Fruit fly (Drosophila melanogaster): Measurements from ENCODE around the gene east.

east gene

DNA sequence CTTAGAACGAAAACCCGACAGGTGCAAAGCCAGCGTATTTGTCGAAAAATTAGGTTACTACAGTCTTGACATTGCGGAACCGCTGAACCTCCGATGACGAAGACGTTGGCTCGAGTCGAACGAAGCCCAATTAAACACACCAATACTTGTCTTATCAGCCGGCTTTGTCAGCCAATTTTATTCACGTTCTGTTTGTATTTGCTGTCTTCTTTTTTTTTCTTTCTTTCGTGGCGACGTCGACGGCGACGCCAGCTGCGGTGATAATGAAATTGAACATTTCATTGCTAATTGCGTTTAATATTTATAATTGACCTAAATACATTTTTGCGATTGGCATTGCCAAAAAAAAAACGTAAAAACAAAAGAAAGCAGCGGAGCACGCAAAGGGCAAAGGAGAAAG is 45.1 kb upstream of the east start:
- TF ChIP-seq CG14655 (GFP tag; optimal IDR thresholded peaks at IDR 0.05): no peak
- no peak for TF ChIP-seq Pif1A (GFP tag; optimal IDR thresholded peaks at IDR 0.05)
- TF ChIP-seq CG32121 (GFP tag; IDR thresholded peaks at IDR 0.05): no peak

DNA sequence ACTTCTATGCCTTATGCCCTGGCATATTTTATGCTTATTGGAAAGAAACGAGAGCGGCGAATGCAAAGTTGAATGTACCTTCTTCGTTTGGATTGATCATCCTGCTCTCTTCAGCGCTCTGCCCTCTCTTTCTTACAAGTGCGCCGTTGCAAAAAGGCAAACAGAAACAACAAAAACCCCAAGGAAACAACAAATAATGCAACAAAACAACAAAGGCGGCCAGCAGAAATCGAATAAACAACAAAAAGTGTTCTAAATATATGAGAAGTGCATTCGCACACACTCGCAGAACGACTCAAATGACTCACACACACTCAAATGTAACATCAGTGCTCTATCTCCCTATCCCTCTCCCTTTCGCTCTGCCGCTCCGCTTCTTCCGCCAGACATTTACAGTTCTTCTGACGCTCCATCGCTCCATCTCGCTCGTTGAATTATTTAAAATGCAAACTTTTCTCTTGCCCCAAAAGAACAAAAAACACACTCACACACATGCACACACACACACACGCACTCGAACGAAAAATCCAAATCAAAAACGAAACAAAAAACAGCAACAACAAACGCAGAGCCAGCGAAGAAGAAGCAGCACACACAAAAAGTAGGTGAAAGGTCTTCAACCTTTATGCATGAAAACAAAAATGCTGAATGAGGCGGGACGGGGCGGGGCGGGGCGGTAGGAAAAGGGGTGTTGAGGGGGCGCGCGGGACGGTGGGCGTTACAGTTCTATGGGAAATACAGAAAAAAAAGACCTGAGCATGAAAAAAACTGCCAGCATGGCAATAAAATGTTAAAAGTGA is 44.5 kb upstream of the east start:
- peak; percentile 81 for TF ChIP-seq CG12605 (GFP tag; IDR thresholded peaks at IDR 0.05)
- TF ChIP-seq CG4496 (GFP tag; IDR thresholded peaks at IDR 0.05): peak; percentile 82
- TF ChIP-seq fd96Ca (GFP tag; IDR thresholded peaks at IDR 0.05): peak; percentile 65; the same call in 2 of the 3 replicates
- peak; percentile 64 for TF ChIP-seq CG8301 (tag; optimal IDR thresholded peaks at IDR 0.05)
- TF ChIP-seq CG13204 (GFP tag; optimal IDR thresholded peaks at IDR 0.05): no peak
- no peak for TF ChIP-seq CG34367 (tag; optimal IDR thresholded peaks at IDR 0.05)
- TF ChIP-seq CG32121 (GFP tag; IDR thresholded peaks at IDR 0.05): peak; percentile 33; the same call in 1 of the 2 replicates
- peak; percentile 58 for TF ChIP-seq Ets98B (GFP tag; IDR thresholded peaks at IDR 0.05)
- no peak for TF ChIP-seq CG10348 (GFP tag; IDR thresholded peaks at IDR 0.05)
- peak; percentile 3 for TF ChIP-seq CG9948 (tag; optimal IDR thresholded peaks at IDR 0.05)
- peak; percentile 73 for TF ChIP-seq EcR (GFP tag; optimal IDR thresholded peaks at IDR 0.05)
- 0 out of 2 replicates have a peak, but pooled peaks have one; percentile 26 for TF ChIP-seq rn (GFP tag; IDR thresholded peaks at IDR 0.05)
- peak; percentile 66 for TF ChIP-seq CG14655 (GFP tag; optimal IDR thresholded peaks at IDR 0.05)
- peak; percentile 38 for TF ChIP-seq Pif1A (GFP tag; optimal IDR thresholded peaks at IDR 0.05)

DNA sequence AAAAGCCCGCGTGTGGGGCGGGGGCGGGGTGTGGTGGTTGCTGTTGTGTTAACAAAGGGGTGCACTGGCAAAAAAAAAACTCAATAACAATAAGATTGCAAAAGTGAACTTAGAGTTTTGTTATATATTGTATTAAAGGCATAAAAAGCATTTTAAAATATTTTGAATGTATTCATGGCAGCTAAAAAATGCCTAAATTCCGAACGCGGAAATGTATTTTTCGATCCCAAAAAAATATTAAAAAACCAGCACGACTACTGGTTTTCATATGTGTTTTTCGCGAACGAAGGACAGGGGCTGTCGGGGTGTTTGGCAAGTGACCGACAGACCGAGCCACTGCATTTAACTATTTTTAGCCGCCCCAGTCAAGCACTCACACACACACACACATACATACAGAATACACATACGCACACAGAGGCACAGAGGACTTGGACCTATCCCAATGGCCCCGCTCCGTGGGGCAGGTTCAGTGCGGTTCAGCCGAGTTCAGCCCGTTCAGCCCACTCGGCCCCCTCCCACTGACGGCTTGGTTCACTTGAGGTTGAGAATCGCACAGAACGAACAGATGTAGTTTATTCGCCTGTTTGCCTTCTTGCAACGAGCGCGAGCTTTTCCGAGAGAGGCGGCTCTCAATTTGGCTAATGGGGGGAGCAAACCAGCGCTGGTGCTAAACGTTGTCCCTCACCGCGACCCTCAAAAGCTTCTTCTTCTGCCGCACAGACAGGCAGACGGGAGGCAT is 43.7 kb upstream of the east start:
- no peak for TF ChIP-seq Pif1B (GFP tag; optimal IDR thresholded peaks at IDR 0.05)
- TF ChIP-seq CG10348 (GFP tag; IDR thresholded peaks at IDR 0.05): no peak
- no peak for TF ChIP-seq CG34367 (tag; optimal IDR thresholded peaks at IDR 0.05)
- peak; percentile 73 for TF ChIP-seq CG32121 (GFP tag; IDR thresholded peaks at IDR 0.05)
- no peak for TF ChIP-seq D1 (tag; optimal IDR thresholded peaks at IDR 0.05)
- no peak for TF ChIP-seq Snoo (tag; optimal IDR thresholded peaks at IDR 0.05)
- TF ChIP-seq gl (tag; optimal IDR thresholded peaks at IDR 0.05): no peak
- TF ChIP-seq CG4496 (GFP tag; IDR thresholded peaks at IDR 0.05): peak; percentile 67
- peak; percentile 8 for TF ChIP-seq CG17806 (tag; optimal IDR thresholded peaks at IDR 0.05)
- peak; percentile 41 for TF ChIP-seq CG8159 (tag; optimal IDR thresholded peaks at IDR 0.05)
- peak; percentile 14; the same call in 1 of the 2 replicates for TF ChIP-seq rn (GFP tag; IDR thresholded peaks at IDR 0.05)
- peak; percentile 37 for TF ChIP-seq CG13204 (GFP tag; optimal IDR thresholded peaks at IDR 0.05)
- TF ChIP-seq EcR (GFP tag; optimal IDR thresholded peaks at IDR 0.05): peak; percentile 65
- peak; percentile 7 for TF ChIP-seq CG9948 (tag; optimal IDR thresholded peaks at IDR 0.05)
- no peak for TF ChIP-seq Pif1A (GFP tag; optimal IDR thresholded peaks at IDR 0.05)
- TF ChIP-seq CG8301 (tag; optimal IDR thresholded peaks at IDR 0.05): peak; percentile 61
- peak; percentile 45 for TF ChIP-seq CG14655 (GFP tag; optimal IDR thresholded peaks at IDR 0.05)
- TF ChIP-seq CG12605 (GFP tag; IDR thresholded peaks at IDR 0.05): 0 out of 2 replicates have a peak, but pooled peaks have one; percentile 4
- TF ChIP-seq Ets98B (GFP tag; IDR thresholded peaks at IDR 0.05): peak; percentile 50
- peak; percentile 15 for TF ChIP-seq CG15710 (tag; optimal IDR thresholded peaks at IDR 0.05)
- TF ChIP-seq fd96Ca (GFP tag; IDR thresholded peaks at IDR 0.05): peak; percentile 48; the same call in 2 of the 3 replicates

DNA sequence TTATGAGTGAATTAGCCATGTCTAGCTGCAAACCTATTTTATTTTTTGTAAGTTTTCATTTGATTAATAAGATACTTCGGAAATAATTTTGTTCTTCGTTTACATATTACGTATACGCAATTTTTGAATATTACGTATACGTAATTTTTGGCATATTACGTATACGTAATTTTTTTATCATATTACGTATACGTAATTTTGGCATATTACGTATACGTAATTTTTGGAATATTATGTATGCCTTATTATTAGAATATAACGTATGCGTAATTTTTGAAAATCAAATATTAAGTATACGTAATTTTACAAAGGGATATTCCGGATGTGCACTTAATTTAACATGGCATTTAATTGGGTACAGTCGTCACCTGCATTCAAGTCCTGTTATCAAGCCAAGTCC is 42.5 kb upstream of the east start:
- TF ChIP-seq CG14655 (GFP tag; optimal IDR thresholded peaks at IDR 0.05): no peak
- TF ChIP-seq rn (GFP tag; IDR thresholded peaks at IDR 0.05): no peak
- TF ChIP-seq CG8159 (tag; optimal IDR thresholded peaks at IDR 0.05): no peak
- no peak for TF ChIP-seq CG13204 (GFP tag; optimal IDR thresholded peaks at IDR 0.05)
- no peak for TF ChIP-seq fd96Ca (GFP tag; IDR thresholded peaks at IDR 0.05)

DNA sequence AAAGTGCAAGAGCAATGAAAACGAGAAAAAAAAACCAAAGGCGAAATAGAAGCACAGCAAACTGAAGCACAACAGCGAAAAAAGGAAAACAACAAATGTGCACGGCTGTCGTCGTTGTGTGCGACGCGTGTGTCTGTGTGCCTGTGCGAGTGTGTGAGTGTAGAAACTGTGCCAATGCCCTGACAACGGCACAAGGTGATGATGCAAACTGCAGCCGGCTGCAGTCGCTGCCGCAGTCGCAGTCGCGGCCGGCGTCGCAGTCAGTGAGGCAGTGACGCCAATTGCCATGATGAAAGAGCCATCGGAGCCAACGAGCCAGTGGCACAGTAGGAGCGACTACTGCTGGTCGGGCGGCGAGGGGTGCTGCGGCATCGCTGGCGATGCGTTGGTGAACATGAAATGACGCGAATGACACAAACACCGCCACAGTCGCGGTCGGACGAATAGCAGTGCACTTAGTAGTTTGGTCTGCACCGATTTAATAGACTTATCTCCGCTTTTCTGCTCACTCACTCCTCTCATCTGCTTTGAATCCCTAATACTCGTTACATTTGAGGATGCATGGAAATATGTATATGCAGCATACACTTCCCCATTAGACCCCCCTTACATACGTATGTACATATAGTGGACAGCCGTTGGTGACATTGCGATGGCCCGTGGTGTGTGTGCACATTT is 41.9 kb upstream of the east start:
- TF ChIP-seq fd96Ca (GFP tag; IDR thresholded peaks at IDR 0.05) (peak; percentile 90), Ets98B (GFP tag; IDR thresholded peaks at IDR 0.05) (peak; percentile 77), CG34367 (tag; optimal IDR thresholded peaks at IDR 0.05) (peak; percentile 66), Pif1B (GFP tag; optimal IDR thresholded peaks at IDR 0.05) (peak; percentile 53), CG13204 (GFP tag; optimal IDR thresholded peaks at IDR 0.05) (peak; percentile 69), CG4496 (GFP tag; IDR thresholded peaks at IDR 0.05) (peak; percentile 89), CG12605 (GFP tag; IDR thresholded peaks at IDR 0.05) (peak; percentile 82), CG8159 (tag; optimal IDR thresholded peaks at IDR 0.05) (peak; percentile 79), CG8301 (tag; optimal IDR thresholded peaks at IDR 0.05) (peak; percentile 89), rn (GFP tag; IDR thresholded peaks at IDR 0.05) (peak; percentile 58; the same call in 1 of the 2 replicates), Snoo (tag; optimal IDR thresholded peaks at IDR 0.05) (peak; percentile 35), EcR (GFP tag; optimal IDR thresholded peaks at IDR 0.05) (peak; percentile 96), CG14655 (GFP tag; optimal IDR thresholded peaks at IDR 0.05) (peak; percentile 85), CG17806 (tag; optimal IDR thresholded peaks at IDR 0.05) (peak; percentile 67), D1 (tag; optimal IDR thresholded peaks at IDR 0.05) (no peak), gl (tag; optimal IDR thresholded peaks at IDR 0.05) (peak; percentile 36), Pif1A (GFP tag; optimal IDR thresholded peaks at IDR 0.05) (peak; percentile 73), CG9948 (tag; optimal IDR thresholded peaks at IDR 0.05) (peak; percentile 71), CG10348 (GFP tag; IDR thresholded peaks at IDR 0.05) (peak; percentile 84), CG32121 (GFP tag; IDR thresholded peaks at IDR 0.05) (peak; percentile 91), CG15710 (tag; optimal IDR thresholded peaks at IDR 0.05) (peak; percentile 77)
